Worm (Caenorhabditis elegans) whole organism, midembryonic: Measurements from ENCODE around the gene F40H3.1.

ENCODE experiments used
- T22C8.4 ChIP-seq: fragments of 200-800 bp; sonication (Bioruptor generic); IDR thresholded peaks from 2 replicates; pipeline ENCODE4 v1.3.6; 2022; ENCODE audit warnings: missing genetic modification characterization, missing compliant biosample characterization
- cog-1 ChIP-seq: sonication (generic microtip); optimal IDR thresholded peaks from 2 replicates; lab custom pipeline; 2016; ENCODE audit warnings: missing genetic modification characterization, missing compliant biosample characterization
- flt-1 ChIP-seq: fragments of 200-800 bp; sonication (Bioruptor generic); IDR thresholded peaks from 2 replicates; pipeline ENCODE4 v1.3.6; 2022; ENCODE audit warnings: missing genetic modification characterization, missing compliant biosample characterization
- klf-2 ChIP-seq: fragments of 200-800 bp; sonication (Bioruptor generic); conservative IDR thresholded peaks from 2 replicates; pipeline ENCODE4 v1.3.6; 2022; ENCODE audit warnings: missing genetic modification reagents, missing genetic modification characterization, missing compliant biosample characterization
- med-1 ChIP-seq: sonication (generic microtip); optimal IDR thresholded peaks from 2 replicates; lab custom pipeline; 2017; ENCODE audit warnings: missing genetic modification characterization, mild to moderate bottlenecking, missing compliant biosample characterization, antibody characterized with exemption, missing genetic modification reagents; ENCODE audit not compliant: insufficient read depth
- ref-1 ChIP-seq: fragments of 200-800 bp; sonication (Bioruptor generic); conservative IDR thresholded peaks from 2 replicates; pipeline ENCODE4 v1.3.6; 2022; ENCODE audit warnings: missing genetic modification reagents, missing genetic modification characterization, missing compliant biosample characterization
- tab-1 ChIP-seq: fragments of 200-800 bp; sonication (Bioruptor generic); IDR thresholded peaks from 2 replicates; pipeline ENCODE4 v1.3.6; 2022; ENCODE audit warnings: missing genetic modification characterization, missing compliant biosample characterization
- ztf-23 ChIP-seq: fragments of 200-800 bp; sonication (Bioruptor generic); IDR thresholded peaks from 2 replicates; pipeline ENCODE4 v1.3.6; 2022; ENCODE audit warnings: missing genetic modification reagents, missing genetic modification characterization, missing compliant biosample characterization
- ztf-29 ChIP-seq: fragments of 200-800 bp; sonication (Bioruptor generic); IDR thresholded peaks from 2 replicates; pipeline ENCODE4 v1.3.6; 2022; ENCODE audit warnings: missing genetic modification reagents, missing genetic modification characterization, missing compliant biosample characterization

Gene F40H3.1

ce11 chrII:6160994-6161393 is 18.6 kb upstream of the F40H3.1 start, which contains the start of gene exp-1:
Gene exp-1, minus strand, starts transcription at chrII:6161094.
- no peak for TF ChIP-seq klf-2 (GFP tag; lab: Robert Waterston, UW)
- no peak for TF ChIP-seq tab-1 (GFP tag; lab: Robert Waterston, UW)
- no peak for TF ChIP-seq ref-1
- TF ChIP-seq T22C8.4 = no peak
- no peak for TF ChIP-seq ztf-23 (GFP tag; lab: Robert Waterston, UW)
- TF ChIP-seq flt-1 (GFP tag; lab: Robert Waterston, UW) = no peak
- TF ChIP-seq ztf-29 (GFP tag; lab: Robert Waterston, UW) = no peak
- TF ChIP-seq cog-1 (tag; lab: Kevin White, UChicago) = no peak

- TF ChIP-seq med-1 (GFP tag; lab: Kevin White, UChicago) (no peak), ref-1 (no peak), ztf-29 (GFP tag; lab: Robert Waterston, UW) (no peak), flt-1 (GFP tag; lab: Robert Waterston, UW) (no peak), klf-2 (GFP tag; lab: Robert Waterston, UW) (no peak), cog-1 (tag; lab: Kevin White, UChicago) (no peak), tab-1 (GFP tag; lab: Robert Waterston, UW) (no peak), T22C8.4 (no peak), ztf-23 (GFP tag; lab: Robert Waterston, UW) (no peak)
Measured at ce11 chrII:6165152-6165551, 14.5 kb upstream of the F40H3.1 start.

- TF ChIP-seq cog-1 (tag; lab: Kevin White, UChicago) (no peak), ztf-29 (GFP tag; lab: Robert Waterston, UW) (no peak), klf-2 (GFP tag; lab: Robert Waterston, UW) (no peak), med-1 (GFP tag; lab: Kevin White, UChicago) (no peak), ref-1 (no peak), flt-1 (GFP tag; lab: Robert Waterston, UW) (no peak), tab-1 (GFP tag; lab: Robert Waterston, UW) (no peak), ztf-23 (GFP tag; lab: Robert Waterston, UW) (no peak), T22C8.4 (no peak)
Measured at ce11 chrII:6168714-6169113, 10.9 kb upstream of the F40H3.1 start.

- TF ChIP-seq T22C8.4 (no peak), med-1 (GFP tag; lab: Kevin White, UChicago) (no peak)
Measured at ce11 chrII:6169156-6169555, 10.5 kb upstream of the F40H3.1 start, which contains the start of gene hst-3.1. Gene hst-3.1, minus strand, starts transcription at chrII:6169256.

- TF ChIP-seq T22C8.4 (no peak), flt-1 (GFP tag; lab: Robert Waterston, UW) (no peak), ref-1 (no peak), cog-1 (tag; lab: Kevin White, UChicago) (no peak)
Measured at ce11 chrII:6170236-6170635, 9.4 kb upstream of the F40H3.1 start.

- TF ChIP-seq ztf-23 (GFP tag; lab: Robert Waterston, UW) (no peak), cog-1 (tag; lab: Kevin White, UChicago) (no peak), T22C8.4 (no peak)
Measured at ce11 chrII:6171228-6171627, 8.4 kb upstream of the F40H3.1 start, which contains the start of gene F40H3.3. Gene F40H3.3, plus strand, starts transcription at chrII:6171507.

- TF ChIP-seq ref-1 (no peak), flt-1 (GFP tag; lab: Robert Waterston, UW) (no peak), T22C8.4 (no peak), med-1 (GFP tag; lab: Kevin White, UChicago) (no peak), tab-1 (GFP tag; lab: Robert Waterston, UW) (no peak), klf-2 (GFP tag; lab: Robert Waterston, UW) (no peak), ztf-23 (GFP tag; lab: Robert Waterston, UW) (no peak), ztf-29 (GFP tag; lab: Robert Waterston, UW) (no peak), cog-1 (tag; lab: Kevin White, UChicago) (no peak)
Measured at ce11 chrII:6173400-6173799, 6.2 kb upstream of the F40H3.1 start, which contains the start of gene F40H3.2. Gene F40H3.2, plus strand, starts transcription at chrII:6173649.

ce11 chrII:6175027-6175426 is 4.6 kb upstream of the F40H3.1 start:
- TF ChIP-seq klf-2 (GFP tag; lab: Robert Waterston, UW) = no peak
- TF ChIP-seq ztf-23 (GFP tag; lab: Robert Waterston, UW) = no peak
- no peak for TF ChIP-seq flt-1 (GFP tag; lab: Robert Waterston, UW)
- TF ChIP-seq ztf-29 (GFP tag; lab: Robert Waterston, UW) = no peak

ce11 chrII:6176154-6176897 is 3.3 kb upstream of the F40H3.1 start:
- TF ChIP-seq klf-2 (GFP tag; lab: Robert Waterston, UW) = no peak
- no peak for TF ChIP-seq med-1 (GFP tag; lab: Kevin White, UChicago)
- TF ChIP-seq ztf-23 (GFP tag; lab: Robert Waterston, UW) = no peak
- TF ChIP-seq ztf-29 (GFP tag; lab: Robert Waterston, UW) = no peak
- TF ChIP-seq ref-1 = no peak
- TF ChIP-seq tab-1 (GFP tag; lab: Robert Waterston, UW) = no peak
- no peak for TF ChIP-seq cog-1 (tag; lab: Kevin White, UChicago)
- no peak for TF ChIP-seq T22C8.4
- TF ChIP-seq flt-1 (GFP tag; lab: Robert Waterston, UW) = no peak
